Fruit fly (Drosophila melanogaster): ENCODE results near the gene CG8087.
A peak's percentile ranks its signal among the peaks of the same experiment; 100 is the strongest.

CG8087 gene

DNA sequence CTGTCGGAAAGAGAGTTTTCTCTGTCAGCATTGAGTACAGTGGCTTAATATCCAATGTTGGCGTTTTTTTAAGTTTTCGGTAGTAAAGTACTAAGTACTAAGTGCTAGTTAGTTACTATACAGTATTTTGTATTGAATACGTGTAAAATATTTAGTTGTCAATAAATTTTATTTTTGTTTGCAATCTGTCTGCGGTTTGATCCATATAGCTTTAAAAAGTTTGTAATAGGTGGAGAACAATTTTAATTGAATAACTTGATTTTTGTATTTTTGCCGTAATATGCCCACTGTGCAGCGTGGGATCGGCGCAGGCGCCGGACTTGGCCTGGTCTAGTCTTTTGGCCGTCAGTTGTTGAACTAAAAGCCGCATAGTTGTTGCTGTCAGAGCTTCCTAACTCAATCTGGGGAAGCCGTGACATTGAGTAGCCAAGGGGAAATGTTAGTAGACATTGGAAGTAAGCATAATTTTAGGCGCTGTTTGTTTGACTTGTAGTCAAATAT is 6.2 kb downstream of the CG8087 start (continued):
- TF ChIP-seq Bteb2 (GFP tag; optimal IDR thresholded peaks at IDR 0.05) (peak; percentile 93), CG11398 (GFP tag; optimal IDR thresholded peaks at IDR 0.05) (peak; percentile 77), hth (optimal IDR thresholded peaks at IDR 0.05) (no peak), ERR (GFP tag; optimal IDR thresholded peaks at IDR 0.05) (peak; percentile 85), pnt (GFP tag; optimal IDR thresholded peaks at IDR 0.05) (peak; percentile 84), usp (GFP tag; optimal IDR thresholded peaks at IDR 0.05) (no peak), CG10462 (GFP tag; optimal IDR thresholded peaks at IDR 0.05) (peak; percentile 64), CG9437 (GFP tag; optimal IDR thresholded peaks at IDR 0.05) (peak; percentile 92), bab2 (GFP tag; optimal IDR thresholded peaks at IDR 0.05) (peak; percentile 75), CG13296 (GFP tag; optimal IDR thresholded peaks at IDR 0.05) (peak; percentile 95), Poxn (GFP tag; IDR thresholded peaks at IDR 0.05) (peak; percentile 60; the same call in 1 of the 2 replicates), CG12659 (GFP tag; optimal IDR thresholded peaks at IDR 0.05) (peak; percentile 95), ac (GFP tag; optimal IDR thresholded peaks at IDR 0.05) (peak; percentile 14), CG4730 (GFP tag; IDR thresholded peaks at IDR 0.05) (peak; percentile 78), CG16813 (GFP tag; IDR thresholded peaks at IDR 0.05; ENCODE audit: partially characterized antibody) (0 out of 3 replicates have a peak, but pooled peaks have one; percentile 19), H15 (GFP tag; IDR thresholded peaks at IDR 0.05) (peak; percentile 81), peb (GFP tag; IDR thresholded peaks at IDR 0.05) (peak; percentile 73; the same call in 1 of the 2 replicates), p53 (GFP tag; optimal IDR thresholded peaks at IDR 0.05) (peak; percentile 67), CG1603 (tag; optimal IDR thresholded peaks at IDR 0.05) (peak; percentile 69), CG8765 (GFP tag; IDR thresholded peaks at IDR 0.05) (peak; percentile 52; the same call in 1 of the 2 replicates), Rx (GFP tag; IDR thresholded peaks at IDR 0.05) (peak; percentile 66), CG10543 (GFP tag; optimal IDR thresholded peaks at IDR 0.05) (peak; percentile 93), BEAF-32 (GFP tag; optimal IDR thresholded peaks at IDR 0.05) (no peak), btn (GFP tag; optimal IDR thresholded peaks at IDR 0.05) (peak; percentile 88), HLHmδ (GFP tag; optimal IDR thresholded peaks at IDR 0.05) (no peak), D (optimal IDR thresholded peaks at IDR 0.05) (no peak), D (GFP tag; optimal IDR thresholded peaks at IDR 0.05) (peak; percentile 89), cad (GFP tag; optimal IDR thresholded peaks at IDR 0.05) (no peak), Fer2 (tag; optimal IDR thresholded peaks at IDR 0.05) (peak; percentile 87), tna (GFP tag; IDR thresholded peaks at IDR 0.05; ENCODE audit: partially characterized antibody) (peak; percentile 36; the same call in 1 of the 2 replicates), jigr1 (GFP tag; IDR thresholded peaks at IDR 0.05) (peak; percentile 81; the same call in 2 of the 3 replicates), Gsc (GFP tag; IDR thresholded peaks at IDR 0.05) (0 out of 2 replicates have a peak, but pooled peaks have one; percentile 36), CG13894 (tag; optimal IDR thresholded peaks at IDR 0.05) (peak; percentile 89), Hr78 (GFP tag; optimal IDR thresholded peaks at IDR 0.05) (peak in 1 of 2 experiments; percentile 84), ham (GFP tag; IDR thresholded peaks at IDR 0.05) (peak; percentile 68), tio (GFP tag; optimal IDR thresholded peaks at IDR 0.05) (peak; percentile 90), CG6683 (GFP tag; optimal IDR thresholded peaks at IDR 0.05) (peak; percentile 92), NFAT (GFP tag; IDR thresholded peaks at IDR 0.05) (peak; percentile 77), CG3281 (GFP tag; optimal IDR thresholded peaks at IDR 0.05) (peak; percentile 96), CG12299 (tag; optimal IDR thresholded peaks at IDR 0.05) (peak; percentile 88), CG13287 (GFP tag; IDR thresholded peaks at IDR 0.05; ENCODE audit: partially characterized antibody) (no peak), ab (GFP tag; optimal IDR thresholded peaks at IDR 0.05) (peak; percentile 50), Stat92E (GFP tag; optimal IDR thresholded peaks at IDR 0.05) (no peak), Drgx (GFP tag; IDR thresholded peaks at IDR 0.05) (peak; percentile 79), CG32772 (GFP tag; IDR thresholded peaks at IDR 0.05) (peak; percentile 71), pum (GFP tag; optimal IDR thresholded peaks at IDR 0.05) (peak; percentile 79), MBD-R2 (GFP tag; IDR thresholded peaks at IDR 0.05) (peak; percentile 62), CG6791 (GFP tag; IDR thresholded peaks at IDR 0.05; ENCODE audit: partially characterized antibody) (no peak), CG17385 (GFP tag; optimal IDR thresholded peaks at IDR 0.05) (peak; percentile 89), trem (tag; optimal IDR thresholded peaks at IDR 0.05) (peak; percentile 73)

Data from whole organism, embryonic.